Fruit fly (Drosophila melanogaster): Measurements from ENCODE around the gene CG12025.

DNA sequence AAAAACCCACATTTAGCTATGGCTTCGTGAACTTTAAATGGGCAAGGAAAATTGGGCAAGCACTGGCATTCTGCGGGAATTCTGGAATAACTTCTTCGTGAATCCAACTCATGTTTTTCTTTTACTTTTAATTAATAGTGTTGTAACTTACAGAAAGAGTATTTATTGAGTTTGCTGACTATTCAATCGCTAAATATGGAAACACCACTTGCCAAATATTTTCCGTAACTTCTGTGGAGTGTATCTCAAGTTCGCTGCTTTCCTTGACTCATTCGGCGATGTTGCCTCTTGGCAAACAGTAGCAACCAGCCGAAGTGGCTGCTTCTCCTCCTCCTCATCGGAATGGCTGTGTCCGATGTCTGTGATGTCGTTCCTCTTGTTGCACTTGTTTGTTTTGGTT lies 40.0 kb downstream of the CG12025 start:
- no peak for TF ChIP-seq Atf-2 (GFP tag; optimal IDR thresholded peaks at IDR 0.05)
- no peak for TF ChIP-seq Asciz (GFP tag; optimal IDR thresholded peaks at IDR 0.05)
- no peak for TF ChIP-seq fd64A (GFP tag; optimal IDR thresholded peaks at IDR 0.05)
